Fruit fly (Drosophila melanogaster): Measurements from ENCODE around the gene CG31697.

The CG31697 gene

dm6 chr2L:19546869-19547710 is 11.8 kb downstream of the CG31697 start, which contains the start of gene CG10337 (continued):
- TF ChIP-seq lmd (GFP tag; IDR thresholded peaks at IDR 0.05) (peak; percentile 11; the same call in 1 of the 2 replicates), bcd (GFP tag; optimal IDR thresholded peaks at IDR 0.05) (peak; percentile 36), Pdp1 (GFP tag; optimal IDR thresholded peaks at IDR 0.05) (peak; percentile 18 to 60), BEAF-32 (GFP tag; optimal IDR thresholded peaks at IDR 0.05) (no peak), shn (GFP tag; optimal IDR thresholded peaks at IDR 0.05) (peak; percentile 13), Blimp-1 (GFP tag; optimal IDR thresholded peaks at IDR 0.05) (no peak), gfzf (GFP tag; optimal IDR thresholded peaks at IDR 0.05) (no peak), CG2875 (GFP tag; optimal IDR thresholded peaks at IDR 0.05) (peak; percentile 22), CG11093 (GFP tag; IDR thresholded peaks at IDR 0.05) (no peak), Eip74EF (GFP tag; optimal IDR thresholded peaks at IDR 0.05) (peak in 1 of 2 experiments; percentile 27), H2.0 (GFP tag; IDR thresholded peaks at IDR 0.05) (no peak), Usf (GFP tag; optimal IDR thresholded peaks at IDR 0.05) (no peak), CG3065 (GFP tag; optimal IDR thresholded peaks at IDR 0.05) (no peak), CG15601 (tag; optimal IDR thresholded peaks at IDR 0.05) (peak; percentile 34), CG2120 (GFP tag; optimal IDR thresholded peaks at IDR 0.05) (peak; percentile 70), CG6654 (GFP tag; optimal IDR thresholded peaks at IDR 0.05) (no peak), Hr78 (GFP tag; optimal IDR thresholded peaks at IDR 0.05) (no peak), CG17186 (GFP tag; optimal IDR thresholded peaks at IDR 0.05) (no peak), disco-r (GFP tag; optimal IDR thresholded peaks at IDR 0.05) (peak; percentile 10), CG12744 (GFP tag; optimal IDR thresholded peaks at IDR 0.05) (no peak), gcm2 (GFP tag; optimal IDR thresholded peaks at IDR 0.05) (peak; percentile 0), kay (GFP tag; optimal IDR thresholded peaks at IDR 0.05) (peak; percentile 53)

- TF ChIP-seq Trl (optimal IDR thresholded peaks at IDR 0.05) (peak; percentile 59 to 87), Trl (GFP tag; optimal IDR thresholded peaks at IDR 0.05) (no peak), Eip74EF (GFP tag; optimal IDR thresholded peaks at IDR 0.05) (peak in 1 of 2 experiments; percentile 7), CG2199 (GFP tag; IDR thresholded peaks at IDR 0.05) (0 out of 3 replicates have a peak, but pooled peaks have one; percentile 6), Pdp1 (GFP tag; optimal IDR thresholded peaks at IDR 0.05) (peak in 1 of 2 experiments; percentile 39), CrebB (tag; optimal IDR thresholded peaks at IDR 0.05) (peak; percentile 54), exex (tag; optimal IDR thresholded peaks at IDR 0.05) (peak; percentile 36), CG13894 (tag; optimal IDR thresholded peaks at IDR 0.05) (peak; percentile 29), Nf-YB (GFP tag; optimal IDR thresholded peaks at IDR 0.05) (no peak), eve (GFP tag; optimal IDR thresholded peaks at IDR 0.05) (peak in 1 of 2 experiments; percentile 38), CG34376 (GFP tag; optimal IDR thresholded peaks at IDR 0.05) (peak; percentile 42), kay (GFP tag; optimal IDR thresholded peaks at IDR 0.05) (peak; percentile 56), wek (GFP tag; optimal IDR thresholded peaks at IDR 0.05) (peak; percentile 23), D19B (GFP tag; optimal IDR thresholded peaks at IDR 0.05) (peak; percentile 43), sens (GFP tag) (peak; percentile 78), CG32767 (GFP tag; IDR thresholded peaks at IDR 0.05) (no peak), nom (GFP tag; optimal IDR thresholded peaks at IDR 0.05) (peak; percentile 2), Deaf1 (tag; optimal IDR thresholded peaks at IDR 0.05) (peak; percentile 40), crp (GFP tag; optimal IDR thresholded peaks at IDR 0.05) (peak in 1 of 2 experiments; percentile 44), sd (tag; optimal IDR thresholded peaks at IDR 0.05) (peak; percentile 14), CG17385 (GFP tag; optimal IDR thresholded peaks at IDR 0.05) (peak; percentile 4), CG34224 (GFP tag; IDR thresholded peaks at IDR 0.05; ENCODE audit: partially characterized antibody) (peak; percentile 36; the same call in 1 of the 3 replicates), caup (GFP tag; optimal IDR thresholded peaks at IDR 0.05; ENCODE audit: severe bottlenecking) (no peak), chinmo (GFP tag; IDR thresholded peaks at IDR 0.05; ENCODE audit: partially characterized antibody) (peak; percentile 92; the same call in 3 of the 4 replicates), H2.0 (GFP tag; IDR thresholded peaks at IDR 0.05) (no peak), mirr (GFP tag; optimal IDR thresholded peaks at IDR 0.05) (peak; percentile 53), Med (GFP tag) (peak; percentile 44), hth (optimal IDR thresholded peaks at IDR 0.05) (no peak)
Measured at dm6 chr2L:19548158-19548557, 12.9 kb downstream of the CG31697 start, which contains the start of gene Tep4. Gene Tep4, plus strand, starts transcription at chr2L:19548507.

Data from whole organism, embryonic.